Worm (Caenorhabditis elegans): Measurements from ENCODE around the gene Y56A3A.6.
A peak's percentile ranks its signal among the peaks of the same experiment; 100 is the strongest.

Gene Y56A3A.6

ce11 chrIII:11841728-11842127 lies 36.9 kb downstream of the Y56A3A.6 start:
- TF ChIP-seq unc-98 (GFP tag; IDR thresholded peaks at IDR 0.05) (no peak), lin-15B (tag; optimal IDR thresholded peaks at IDR 0.05) (no peak), lin-39 (tag; optimal IDR thresholded peaks at IDR 0.05) (no peak), efl-1 (optimal IDR thresholded peaks at IDR 0.05) (no peak), efl-1 (GFP tag; optimal IDR thresholded peaks at IDR 0.05 in 1 of 2) (peak in 1 of 2 experiments; percentile 29), elt-2 (tag; optimal IDR thresholded peaks at IDR 0.05) (no peak)

ce11 chrIII:11836734-11837133 lies 41.9 kb downstream of the Y56A3A.6 start:
- TF ChIP-seq egl-27 (tag; optimal IDR thresholded peaks at IDR 0.05) (no peak), isw-1 (GFP tag; IDR thresholded peaks at IDR 0.05) (no peak), nhr-77 (tag; optimal IDR thresholded peaks at IDR 0.05) (no peak), C34B4.2 (tag; optimal IDR thresholded peaks at IDR 0.05) (no peak), skn-1 (tag; optimal IDR thresholded peaks at IDR 0.05) (peak; percentile 97), aly-2 (tag; optimal IDR thresholded peaks at IDR 0.05) (no peak), ceh-88 (GFP tag; IDR thresholded peaks at IDR 0.05) (no peak)

- TF ChIP-seq nhr-77 (tag; optimal IDR thresholded peaks at IDR 0.05) (no peak), nhr-20 (tag; optimal IDR thresholded peaks at IDR 0.05) (no peak), ama-1 (optimal IDR thresholded peaks at IDR 0.05) (no peak), lsy-2 (tag; optimal IDR thresholded peaks at IDR 0.05) (peak in 1 of 2 experiments; percentile 40), fkh-8 (tag; optimal IDR thresholded peaks at IDR 0.05) (peak; percentile 83), egl-13 (tag; optimal IDR thresholded peaks at IDR 0.05) (peak; percentile 15), nhr-47 (tag; optimal IDR thresholded peaks at IDR 0.05) (peak; percentile 17), dsc-1 (tag; optimal IDR thresholded peaks at IDR 0.05) (peak; percentile 31), sox-4 (tag; optimal IDR thresholded peaks at IDR 0.05) (peak; percentile 31), nhr-71 (tag; optimal IDR thresholded peaks at IDR 0.05) (peak; percentile 55), lin-14 (GFP tag; optimal IDR thresholded peaks at IDR 0.05) (peak; percentile 59), efl-3 (GFP tag; optimal IDR thresholded peaks at IDR 0.05) (no peak)
These were observed 42.5 kb downstream of the Y56A3A.6 start for ce11 chrIII:11836054-11836453.

ce11 chrIII:11834783-11835182 lies 43.8 kb downstream of the Y56A3A.6 start:
- TF ChIP-seq nhr-12 (tag; optimal IDR thresholded peaks at IDR 0.05): no peak
- no peak for TF ChIP-seq tlp-1 (tag; optimal IDR thresholded peaks at IDR 0.05)
- TF ChIP-seq nhr-47 (tag; optimal IDR thresholded peaks at IDR 0.05): no peak
- no peak for TF ChIP-seq unc-98 (GFP tag; IDR thresholded peaks at IDR 0.05)
- peak in 1 of 2 experiments; percentile 34 for TF ChIP-seq lsy-2 (tag; optimal IDR thresholded peaks at IDR 0.05)
- TF ChIP-seq ceh-63 (GFP tag; optimal IDR thresholded peaks at IDR 0.05): no peak
- no peak for TF ChIP-seq efl-3 (GFP tag; optimal IDR thresholded peaks at IDR 0.05)
- no peak for TF ChIP-seq pag-3 (tag; optimal IDR thresholded peaks at IDR 0.05; ENCODE audit: borderline replicate concordance, insufficient read depth)
- no peak for TF ChIP-seq nhr-90 (tag; optimal IDR thresholded peaks at IDR 0.05; ENCODE audit: poor library complexity)
- TF ChIP-seq nhr-28 (tag; optimal IDR thresholded peaks at IDR 0.05): no peak
- TF ChIP-seq lin-14 (GFP tag; optimal IDR thresholded peaks at IDR 0.05): peak; percentile 53
- no peak for TF ChIP-seq C34B4.2 (tag; optimal IDR thresholded peaks at IDR 0.05)
- no peak for TF ChIP-seq unc-130 (tag; optimal IDR thresholded peaks at IDR 0.05)
- TF ChIP-seq C16A3.4 (tag; optimal IDR thresholded peaks at IDR 0.05): no peak
- no peak for TF ChIP-seq Y116A8C.19 (tag; optimal IDR thresholded peaks at IDR 0.05; ENCODE audit: borderline replicate concordance)
- TF ChIP-seq egl-27 (tag; optimal IDR thresholded peaks at IDR 0.05): no peak
- TF ChIP-seq vab-15 (tag; optimal IDR thresholded peaks at IDR 0.05): no peak
- no peak for TF ChIP-seq lin-13 (GFP tag; optimal IDR thresholded peaks at IDR 0.05)
- no peak for TF ChIP-seq mab-9 (GFP tag; IDR thresholded peaks at IDR 0.05)
- TF ChIP-seq irx-1 (tag; optimal IDR thresholded peaks at IDR 0.05): no peak
- TF ChIP-seq fkh-4 (tag; optimal IDR thresholded peaks at IDR 0.05; ENCODE audit: borderline replicate concordance): no peak
- no peak for TF ChIP-seq sup-37 (GFP tag; optimal IDR thresholded peaks at IDR 0.05)
- TF ChIP-seq hlh-17 (GFP tag; optimal IDR thresholded peaks at IDR 0.05; ENCODE audit: borderline replicate concordance): no peak
- TF ChIP-seq swsn-7 (tag; optimal IDR thresholded peaks at IDR 0.05): no peak
- peak in 1 of 2 experiments; percentile 30 for TF ChIP-seq efl-1 (optimal IDR thresholded peaks at IDR 0.05)
- no peak for TF ChIP-seq efl-1 (GFP tag; optimal IDR thresholded peaks at IDR 0.05 in 1 of 2)
- TF ChIP-seq ceh-90 (tag; optimal IDR thresholded peaks at IDR 0.05): no peak
- no peak for TF ChIP-seq sox-4 (tag; optimal IDR thresholded peaks at IDR 0.05)
- TF ChIP-seq ztf-11 (tag; optimal IDR thresholded peaks at IDR 0.05): no peak
- no peak for TF ChIP-seq hpl-2 (GFP tag; optimal IDR thresholded peaks at IDR 0.05)
- TF ChIP-seq skn-1 (tag; optimal IDR thresholded peaks at IDR 0.05): no peak
- TF ChIP-seq nhr-20 (tag; optimal IDR thresholded peaks at IDR 0.05): no peak
- TF ChIP-seq mep-1 (tag; optimal IDR thresholded peaks at IDR 0.05): peak; percentile 15
- no peak for TF ChIP-seq fos-1 (tag; optimal IDR thresholded peaks at IDR 0.05)
- peak; percentile 71 for TF ChIP-seq blmp-1 (tag; optimal IDR thresholded peaks at IDR 0.05)

Measured in whole organism, L1 larva.